Worm (Caenorhabditis elegans): Measurements from ENCODE around the gene T19B10.12.

Gene T19B10.12

ce11 chrV:11241580-11241979 lies 9.3 kb upstream of the T19B10.12 start, which contains the start of gene pgap-1:
Gene pgap-1, plus strand, starts transcription at chrV:11241880.
- TF ChIP-seq zip-8 (tag; optimal IDR thresholded peaks at IDR 0.05) (no peak), ces-1 (GFP tag; optimal IDR thresholded peaks at IDR 0.05) (no peak), pha-4 (tag; optimal IDR thresholded peaks at IDR 0.05) (no peak), unc-120 (tag; optimal IDR thresholded peaks at IDR 0.05; ENCODE audit: poor library complexity, severe bottlenecking) (no peak), nhr-76 (tag; optimal IDR thresholded peaks at IDR 0.05) (no peak), tbx-8 (GFP tag; optimal IDR thresholded peaks at IDR 0.05) (no peak), nhr-237 (tag; optimal IDR thresholded peaks at IDR 0.05) (no peak)

ce11 chrV:11244539-11244938 lies 6.3 kb upstream of the T19B10.12 start, which contains the start of gene mxl-1:
Gene mxl-1, plus strand, starts transcription at chrV:11244839.
- no peak for TF ChIP-seq nhr-2 (tag; optimal IDR thresholded peaks at IDR 0.05)
- TF ChIP-seq mab-5 (tag; optimal IDR thresholded peaks at IDR 0.05) = no peak
- TF ChIP-seq unc-120 (tag; optimal IDR thresholded peaks at IDR 0.05; ENCODE audit: poor library complexity, severe bottlenecking) = no peak
- no peak for TF ChIP-seq sptf-1 (tag; optimal IDR thresholded peaks at IDR 0.05)
- TF ChIP-seq ceh-39 (tag; optimal IDR thresholded peaks at IDR 0.05) = no peak
- TF ChIP-seq lin-13 (tag; optimal IDR thresholded peaks at IDR 0.05) = no peak
- TF ChIP-seq M03D4.4 (tag; optimal IDR thresholded peaks at IDR 0.05) = no peak

- no peak for TF ChIP-seq snpc-4 (tag; optimal IDR thresholded peaks at IDR 0.05)
- no peak for TF ChIP-seq nhr-28 (tag; optimal IDR thresholded peaks at IDR 0.05)
- no peak for TF ChIP-seq nhr-12 (tag; optimal IDR thresholded peaks at IDR 0.05)
- no peak for TF ChIP-seq ztf-11 (tag; optimal IDR thresholded peaks at IDR 0.05)
- no peak for TF ChIP-seq ceh-83 (GFP tag; optimal IDR thresholded peaks at IDR 0.05)
- TF ChIP-seq ceh-39 (tag; optimal IDR thresholded peaks at IDR 0.05) = no peak
- TF ChIP-seq mep-1 (tag; optimal IDR thresholded peaks at IDR 0.05) = no peak
- TF ChIP-seq zip-8 (tag; optimal IDR thresholded peaks at IDR 0.05) = peak; percentile 59
- no peak for TF ChIP-seq lin-32 (GFP tag; optimal IDR thresholded peaks at IDR 0.05)
These were observed 5.8 kb upstream of the T19B10.12 start for ce11 chrV:11245029-11245428.

ce11 chrV:11247846-11248245 lies 3.0 kb upstream of the T19B10.12 start, which contains the start of gene mam-4:
Gene mam-4, plus strand, starts transcription at chrV:11248146.
- TF ChIP-seq nhr-28 (tag; optimal IDR thresholded peaks at IDR 0.05) (no peak), lin-13 (tag; optimal IDR thresholded peaks at IDR 0.05) (no peak), pha-4 (tag; optimal IDR thresholded peaks at IDR 0.05) (no peak), cnd-1 (tag; optimal IDR thresholded peaks at IDR 0.05) (no peak), elt-3 (tag; optimal IDR thresholded peaks at IDR 0.05) (no peak), snpc-4 (tag; optimal IDR thresholded peaks at IDR 0.05) (no peak), lin-32 (GFP tag; optimal IDR thresholded peaks at IDR 0.05) (no peak), sptf-1 (tag; optimal IDR thresholded peaks at IDR 0.05) (no peak), nhr-76 (tag; optimal IDR thresholded peaks at IDR 0.05) (no peak), flh-1 (GFP tag; optimal IDR thresholded peaks at IDR 0.05) (no peak), ceh-83 (GFP tag; optimal IDR thresholded peaks at IDR 0.05) (no peak), mab-5 (tag; optimal IDR thresholded peaks at IDR 0.05) (no peak)

ce11 chrV:11251798-11252197 lies 963 bp downstream of the T19B10.12 start:
- TF ChIP-seq nhr-28 (tag; optimal IDR thresholded peaks at IDR 0.05) (no peak), pha-4 (tag; optimal IDR thresholded peaks at IDR 0.05) (no peak), cnd-1 (tag; optimal IDR thresholded peaks at IDR 0.05) (no peak), sem-2 (GFP tag; optimal IDR thresholded peaks at IDR 0.05) (no peak), elt-1 (tag; optimal IDR thresholded peaks at IDR 0.05; ENCODE audit: borderline replicate concordance, insufficient read depth) (no peak), M03D4.4 (tag; optimal IDR thresholded peaks at IDR 0.05) (no peak)

- TF ChIP-seq sptf-1 (tag; optimal IDR thresholded peaks at IDR 0.05) (no peak), zip-8 (tag; optimal IDR thresholded peaks at IDR 0.05) (no peak), blmp-1 (tag; optimal IDR thresholded peaks at IDR 0.05) (no peak), ces-1 (GFP tag; optimal IDR thresholded peaks at IDR 0.05) (no peak), sem-2 (GFP tag; optimal IDR thresholded peaks at IDR 0.05) (no peak), bed-3 (GFP tag; optimal IDR thresholded peaks at IDR 0.05) (no peak), elt-3 (tag; optimal IDR thresholded peaks at IDR 0.05) (no peak), ztf-11 (tag; optimal IDR thresholded peaks at IDR 0.05) (no peak)
These were observed 1.6 kb downstream of the T19B10.12 start, which contains the start of gene srsx-33 for ce11 chrV:11252429-11252828. Gene srsx-33, minus strand, starts transcription at chrV:11252529.

- no peak for TF ChIP-seq nhr-76 (tag; optimal IDR thresholded peaks at IDR 0.05)
- no peak for TF ChIP-seq flh-1 (GFP tag; optimal IDR thresholded peaks at IDR 0.05)
- TF ChIP-seq elt-1 (tag; optimal IDR thresholded peaks at IDR 0.05; ENCODE audit: borderline replicate concordance, insufficient read depth) = no peak
- no peak for TF ChIP-seq mab-5 (tag; optimal IDR thresholded peaks at IDR 0.05)
- TF ChIP-seq elt-3 (tag; optimal IDR thresholded peaks at IDR 0.05) = no peak
- no peak for TF ChIP-seq ham-2 (GFP tag; optimal IDR thresholded peaks at IDR 0.05)
- TF ChIP-seq ztf-11 (tag; optimal IDR thresholded peaks at IDR 0.05) = no peak
- no peak for TF ChIP-seq ces-1 (GFP tag; optimal IDR thresholded peaks at IDR 0.05)
- no peak for TF ChIP-seq cnd-1 (tag; optimal IDR thresholded peaks at IDR 0.05)
- TF ChIP-seq lsy-2 (tag; optimal IDR thresholded peaks at IDR 0.05) = no peak
- TF ChIP-seq M03D4.4 (tag; optimal IDR thresholded peaks at IDR 0.05) = no peak
- no peak for TF ChIP-seq zip-8 (tag; optimal IDR thresholded peaks at IDR 0.05)
- TF ChIP-seq nhr-2 (tag; optimal IDR thresholded peaks at IDR 0.05) = no peak
- TF ChIP-seq unc-62 (GFP tag; optimal IDR thresholded peaks at IDR 0.05) = no peak
- TF ChIP-seq nhr-28 (tag; optimal IDR thresholded peaks at IDR 0.05) = no peak
- TF ChIP-seq snpc-4 (tag; optimal IDR thresholded peaks at IDR 0.05) = no peak
- no peak for TF ChIP-seq pha-4 (tag; optimal IDR thresholded peaks at IDR 0.05)
These were observed 4.1 kb downstream of the T19B10.12 start, which contains the start of gene srsx-31 for ce11 chrV:11254980-11255379. Gene srsx-31, minus strand, starts transcription at chrV:11255080.

Measured in whole organism, mixed stage, embryonic.